Fruit fly (Drosophila melanogaster) whole organism, embryonic: ENCODE data around the gene cmb.

ENCODE experiments used
- Bdp1 ChIP-seq: fragments of 200-800 bp; sonication (Bioruptor generic); optimal IDR thresholded peaks from 3 replicates; lab custom pipeline; 2016; ENCODE audit warnings: missing biosample characterization, missing genetic modification characterization
- Bgb ChIP-seq: fragments of 200-800 bp; sonication (Bioruptor generic); IDR thresholded peaks from 2 replicates; pipeline ENCODE4 v1.3.6; 2022; ENCODE audit warnings: missing biosample characterization, missing genetic modification characterization; ENCODE audit not compliant: partially characterized antibody
- BtbVII ChIP-seq: fragments of 200-800 bp; sonication (Bioruptor generic); optimal IDR thresholded peaks from 3 replicates; lab custom pipeline; 2017; ENCODE audit warnings: missing biosample characterization, mild to moderate bottlenecking, missing genetic modification characterization
- C15 ChIP-seq: fragments of 200-800 bp; sonication (Bioruptor generic); IDR thresholded peaks from 3 replicates; pipeline ENCODE4 v1.3.6; 2022; ENCODE audit warnings: missing biosample characterization, missing genetic modification characterization
- CG10431 ChIP-seq: fragments of 200-800 bp; sonication (Bioruptor generic); optimal IDR thresholded peaks from 3 replicates; lab custom pipeline; 2018; ENCODE audit warnings: missing biosample characterization, mild to moderate bottlenecking, missing genetic modification characterization
- CG11696 ChIP-seq: fragments of 200-800 bp; sonication (Bioruptor generic); IDR thresholded peaks from 2 replicates; pipeline ENCODE4 v1.3.6; 2022; ENCODE audit warnings: missing biosample characterization, missing genetic modification characterization
- CG12769 ChIP-seq: fragments of 200-800 bp; sonication (Bioruptor generic); optimal IDR thresholded peaks from 2 replicates; lab custom pipeline; 2019; ENCODE audit warnings: missing biosample characterization, mild to moderate bottlenecking, missing genetic modification characterization, moderate library complexity
- CG13894 ChIP-seq: fragments of 200-800 bp; sonication (Bioruptor generic); optimal IDR thresholded peaks from 3 replicates; lab custom pipeline; 2018; ENCODE audit warnings: missing biosample characterization, mild to moderate bottlenecking, missing genetic modification characterization, moderate library complexity
- CG2889 ChIP-seq: fragments of 200-800 bp; sonication (Bioruptor generic); IDR thresholded peaks from 3 replicates; pipeline ENCODE4 v1.3.6; 2022; ENCODE audit warnings: missing biosample characterization, missing genetic modification characterization
- CG30403 ChIP-seq: fragments of 200-800 bp; sonication (Bioruptor generic); optimal IDR thresholded peaks from 3 replicates; lab custom pipeline; 2016; ENCODE audit warnings: missing biosample characterization, missing genetic modification characterization
- CG31224 ChIP-seq: fragments of 200-800 bp; sonication (Bioruptor generic); IDR thresholded peaks from 2 replicates; pipeline ENCODE4 v1.3.6; 2022; ENCODE audit warnings: missing biosample characterization, missing genetic modification characterization
- CG34224 ChIP-seq: fragments of 200-800 bp; sonication (Bioruptor generic); IDR thresholded peaks from 3 replicates; pipeline ENCODE4 v1.3.6; 2022; ENCODE audit warnings: missing biosample characterization, missing genetic modification characterization; ENCODE audit not compliant: partially characterized antibody
- CG34376 ChIP-seq: fragments of 200-800 bp; sonication (Bioruptor generic); optimal IDR thresholded peaks from 2 replicates; lab custom pipeline; 2018; ENCODE audit warnings: missing biosample characterization, mild to moderate bottlenecking, missing genetic modification characterization
- CG42726 ChIP-seq: fragments of 200-800 bp; sonication (Bioruptor generic); IDR thresholded peaks from 2 replicates; pipeline ENCODE4 v1.3.6; 2022; ENCODE audit warnings: missing biosample characterization, missing genetic modification characterization; ENCODE audit not compliant: partially characterized antibody
- CG43689 ChIP-seq: fragments of 200-800 bp; sonication (Bioruptor generic); IDR thresholded peaks from 2 replicates; pipeline ENCODE4 v1.3.6; 2022; ENCODE audit warnings: missing biosample characterization, missing genetic modification characterization
- CG5180 ChIP-seq: fragments of 200-800 bp; sonication (Bioruptor generic); optimal IDR thresholded peaks from 3 replicates; lab custom pipeline; 2017; ENCODE audit warnings: missing biosample characterization, missing genetic modification characterization, mild to moderate bottlenecking, moderate library complexity, missing genetic modification reagents
- CG6254 ChIP-seq: fragments of 200-800 bp; sonication (Bioruptor generic); optimal IDR thresholded peaks from 3 replicates; lab custom pipeline; 2017; ENCODE audit warnings: mild to moderate bottlenecking, missing biosample characterization, missing genetic modification reagents, missing genetic modification characterization
- CG6654 ChIP-seq: fragments of 200-800 bp; sonication (Bioruptor generic); optimal IDR thresholded peaks from 2 replicates; lab custom pipeline; 2017; ENCODE audit warnings: missing biosample characterization, mild to moderate bottlenecking, missing genetic modification characterization
- CG6683 ChIP-seq: fragments of 200-800 bp; sonication (Bioruptor generic); optimal IDR thresholded peaks from 2 replicates; lab custom pipeline; 2017; ENCODE audit warnings: missing biosample characterization, mild to moderate bottlenecking, missing genetic modification characterization, missing genetic modification reagents
- CG7963 ChIP-seq: fragments of 200-800 bp; sonication (Bioruptor generic); IDR thresholded peaks from 3 replicates; pipeline ENCODE4 v1.3.6; 2022; ENCODE audit warnings: missing biosample characterization, missing genetic modification characterization; ENCODE audit not compliant: partially characterized antibody
- CTCF ChIP-seq: fragments of 200-800 bp; sonication (Bioruptor generic); optimal IDR thresholded peaks from 2 replicates; lab custom pipeline; 2017; ENCODE audit warnings: missing biosample characterization, mild to moderate bottlenecking, missing genetic modification characterization, moderate library complexity
- CoRest ChIP-seq: fragments of 200-800 bp; sonication (Bioruptor generic); optimal IDR thresholded peaks from 3 replicates; lab custom pipeline; 2018; ENCODE audit warnings: missing biosample characterization, mild to moderate bottlenecking, missing genetic modification characterization, moderate library complexity
- Doc3 ChIP-seq: fragments of 200-800 bp; sonication (Bioruptor generic); IDR thresholded peaks from 3 replicates; pipeline ENCODE4 v1.3.6; 2022; ENCODE audit warnings: missing biosample characterization, missing genetic modification characterization; ENCODE audit not compliant: partially characterized antibody
- Ets65A ChIP-seq: fragments of 200-800 bp; sonication (Bioruptor generic); peaks from one replicate; lab custom pipeline; 2016; ENCODE audit warnings: missing biosample characterization, missing genetic modification characterization
- HLH3B ChIP-seq: fragments of 200-800 bp; sonication (Bioruptor generic); IDR thresholded peaks from 2 replicates; pipeline ENCODE4 v1.3.6; 2022; ENCODE audit warnings: missing biosample characterization, missing genetic modification characterization
- HLH4C ChIP-seq: fragments of 200-800 bp; sonication (Bioruptor generic); IDR thresholded peaks from 3 replicates; pipeline ENCODE4 v1.3.6; 2022; ENCODE audit warnings: missing biosample characterization, missing genetic modification characterization; ENCODE audit not compliant: partially characterized antibody
- Hey ChIP-seq: fragments of 200-800 bp; sonication (Bioruptor generic); optimal IDR thresholded peaks from 3 replicates; lab custom pipeline; 2018; ENCODE audit warnings: missing biosample characterization, mild to moderate bottlenecking, missing genetic modification characterization
- Hr78 ChIP-seq, 2 experiments: fragments of 200-800 bp in 1 of 2; fragments of >200 bp in 1 of 2; sonication (Bioruptor generic) in 1 of 2; optimal IDR thresholded peaks; 2 replicates each; lab custom pipeline; 2017 to 2019; ENCODE audit warnings: missing biosample characterization in 2 of 2, missing genetic modification characterization in 2 of 2, mild to moderate bottlenecking in 1 of 2, moderate library complexity in 1 of 2
- MBD-R2 ChIP-seq: fragments of 200-800 bp; sonication (Bioruptor generic); IDR thresholded peaks from 2 replicates; pipeline ENCODE4 v1.3.6; 2022; ENCODE audit warnings: missing biosample characterization, missing genetic modification characterization
- Med ChIP-seq: fragments of 200-800 bp; sonication (Bioruptor generic); peaks from one replicate; lab custom pipeline; 2016; ENCODE audit warnings: missing biosample characterization, missing genetic modification characterization, mild to moderate bottlenecking, inconsistent platforms, moderate library complexity
- NC2β ChIP-seq: fragments of 200-800 bp; sonication (Bioruptor generic); optimal IDR thresholded peaks from 2 replicates; lab custom pipeline; 2016; ENCODE audit warnings: missing biosample characterization, missing genetic modification characterization
- PHDP ChIP-seq: fragments of 200-800 bp; sonication (Bioruptor generic); optimal IDR thresholded peaks from 3 replicates; lab custom pipeline; 2018; ENCODE audit warnings: missing biosample characterization, mild to moderate bottlenecking, missing genetic modification characterization, moderate library complexity
- Scr ChIP-seq: fragments of 200-800 bp; sonication (Bioruptor generic); IDR thresholded peaks from 2 replicates; pipeline ENCODE4 v1.3.6; 2022; ENCODE audit warnings: missing biosample characterization, missing genetic modification characterization; ENCODE audit not compliant: partially characterized antibody
- Spps ChIP-seq: fragments of 200-800 bp; sonication (Bioruptor generic); optimal IDR thresholded peaks from 2 replicates; lab custom pipeline; 2018; ENCODE audit warnings: missing biosample characterization, mild to moderate bottlenecking, missing genetic modification characterization
- Stat92E ChIP-seq, 3 experiments: fragments of >200 bp in 2 of 3; fragments of 200-800 bp in 1 of 3; sonication (Bioruptor generic) in 1 of 3; optimal IDR thresholded peaks; 2 replicates each; lab custom pipeline; 2017 to 2019; ENCODE audit warnings: missing biosample characterization in 3 of 3, missing genetic modification characterization in 3 of 3, mild to moderate bottlenecking in 1 of 3, moderate library complexity in 1 of 3
- Usf ChIP-seq: fragments of 200-800 bp; sonication (Bioruptor generic); optimal IDR thresholded peaks from 2 replicates; lab custom pipeline; 2017; ENCODE audit warnings: missing genotype, missing biosample characterization, missing genetic modification characterization
- ara ChIP-seq: fragments of 200-800 bp; sonication (Bioruptor generic); IDR thresholded peaks from 2 replicates; pipeline ENCODE4 v1.3.6; 2022; ENCODE audit warnings: missing biosample characterization, missing genetic modification characterization
- ato ChIP-seq: fragments of 200-800 bp; sonication (Bioruptor generic); IDR thresholded peaks from 2 replicates; pipeline ENCODE4 v1.3.6; 2022; ENCODE audit warnings: missing biosample characterization, missing genetic modification characterization; ENCODE audit not compliant: partially characterized antibody
- bbx ChIP-seq: fragments of 200-800 bp; sonication (Bioruptor generic); IDR thresholded peaks from 2 replicates; pipeline ENCODE4 v1.3.6; 2022; ENCODE audit warnings: missing biosample characterization, missing genetic modification characterization; ENCODE audit not compliant: partially characterized antibody
- crol ChIP-seq: fragments of 200-800 bp; sonication (Bioruptor generic); IDR thresholded peaks from 2 replicates; pipeline ENCODE4 v1.3.6; 2022; ENCODE audit warnings: missing biosample characterization, missing genetic modification characterization
- ewg ChIP-seq: fragments of 200-800 bp; sonication (Bioruptor generic); optimal IDR thresholded peaks from 3 replicates; lab custom pipeline; 2017; ENCODE audit warnings: mild to moderate bottlenecking, missing biosample characterization, missing genetic modification reagents, missing genetic modification characterization
- gro ChIP-seq: fragments of 200-800 bp; sonication (Bioruptor generic); optimal IDR thresholded peaks from 2 replicates; lab custom pipeline; 2016; ENCODE audit warnings: missing biosample characterization, missing genetic modification characterization
- h ChIP-seq: fragments of >200 bp; optimal IDR thresholded peaks from 2 replicates; lab custom pipeline; 2017
- mirr ChIP-seq: fragments of 200-800 bp; sonication (Bioruptor generic); optimal IDR thresholded peaks from 3 replicates; lab custom pipeline; 2018; ENCODE audit warnings: missing biosample characterization, mild to moderate bottlenecking, missing genetic modification characterization
- peb ChIP-seq: fragments of 200-800 bp; sonication (Bioruptor generic); IDR thresholded peaks from 2 replicates; pipeline ENCODE4 v1.3.6; 2022; ENCODE audit warnings: missing biosample characterization, missing genetic modification characterization
- sim ChIP-seq: fragments of 200-800 bp; sonication (Bioruptor generic); IDR thresholded peaks from 2 replicates; pipeline ENCODE4 v1.3.6; 2022; ENCODE audit warnings: missing biosample characterization, missing genetic modification characterization
- slou ChIP-seq: fragments of 200-800 bp; sonication (Bioruptor generic); optimal IDR thresholded peaks from 3 replicates; lab custom pipeline; 2016; ENCODE audit warnings: missing biosample characterization, missing genetic modification characterization
- tin ChIP-seq: fragments of 200-800 bp; sonication (Bioruptor generic); optimal IDR thresholded peaks from 3 replicates; lab custom pipeline; 2016; ENCODE audit warnings: missing biosample characterization, missing genetic modification characterization
- tna ChIP-seq: fragments of 200-800 bp; sonication (Bioruptor generic); IDR thresholded peaks from 2 replicates; pipeline ENCODE4 v1.3.6; 2022; ENCODE audit warnings: missing biosample characterization, missing genetic modification characterization; ENCODE audit not compliant: partially characterized antibody
- wek ChIP-seq: fragments of 200-800 bp; sonication (Bioruptor generic); optimal IDR thresholded peaks from 3 replicates; lab custom pipeline; 2018; ENCODE audit warnings: missing biosample characterization, mild to moderate bottlenecking, missing genetic modification characterization, moderate library complexity

Gene cmb

dm6 chr3L:13432791-13433190 lies 9.6 kb upstream of the cmb start (continued):
- TF ChIP-seq CoRest (no peak), Doc3 (GFP tag; lab: Robert Waterston, UW) (0 out of 3 replicates have a peak, but pooled peaks have one; percentile 11), tna (peak; percentile 72), CG42726 (GFP tag; lab: Robert Waterston, UW) (peak; percentile 66), CG6654 (GFP tag; lab: Kevin White, UChicago) (no peak), bbx (peak; percentile 70; the same call in 1 of the 2 replicates), peb (no peak), Bdp1 (GFP tag; lab: Kevin White, UChicago) (peak; percentile 98), CG30403 (GFP tag; lab: Kevin White, UChicago) (no peak), PHDP (tag; lab: Kevin White, UChicago) (no peak), Ets65A (GFP tag; lab: Kevin White, UChicago) (no peak), CG34376 (no peak), CG43689 (GFP tag; lab: Robert Waterston, UW) (no peak), crol (GFP tag; lab: Robert Waterston, UW) (no peak), HLH3B (no peak), C15 (GFP tag; lab: Robert Waterston, UW) (no peak), CG7963 (peak; percentile 39; the same call in 2 of the 3 replicates), slou (no peak), Usf (GFP tag; lab: Kevin White, UChicago) (no peak), CTCF (no peak), NC2β (no peak), CG11696 (GFP tag; lab: Robert Waterston, UW) (no peak), HLH4C (GFP tag; lab: Robert Waterston, UW) (peak; percentile 47), ewg (GFP tag; lab: Kevin White, UChicago) (no peak), sim (GFP tag; lab: Robert Waterston, UW) (no peak), BtbVII (no peak), CG6254 (GFP tag; lab: Kevin White, UChicago) (no peak), Bgb (GFP tag; lab: Robert Waterston, UW) (peak; percentile 75), CG34224 (GFP tag; lab: Robert Waterston, UW) (peak; percentile 46; the same call in 2 of the 3 replicates), CG12769 (peak; percentile 64), Hey (no peak), wek (GFP tag; lab: Kevin White, UChicago) (peak; percentile 42), Stat92E (GFP tag; optimal IDR thresholded peaks at IDR 0.05; lab: Kevin White, UChicago) (peak in 1 of 3 experiments; percentile 38), Med (GFP tag; lab: Kevin White, UChicago) (peak; percentile 14), CG13894 (peak; percentile 52), CG6683 (no peak), Scr (GFP tag; lab: Robert Waterston, UW) (0 out of 2 replicates have a peak, but pooled peaks have one; percentile 9), gro (GFP tag; lab: Kevin White, UChicago) (no peak), tin (GFP tag; lab: Kevin White, UChicago) (no peak), CG31224 (GFP tag; lab: Robert Waterston, UW) (no peak), mirr (GFP tag; lab: Kevin White, UChicago) (peak; percentile 42), Hr78 (GFP tag; optimal IDR thresholded peaks at IDR 0.05; lab: Kevin White, UChicago) (peak in 1 of 2 experiments; percentile 45), CG2889 (GFP tag; lab: Robert Waterston, UW) (no peak), Spps (tag; lab: Kevin White, UChicago) (no peak), ato (peak; percentile 53), h (lab: Kevin White, UChicago) (no peak), ara (GFP tag; lab: Robert Waterston, UW) (no peak), CG10431 (GFP tag; lab: Kevin White, UChicago) (no peak), MBD-R2 (GFP tag; lab: Robert Waterston, UW) (no peak), CG5180 (GFP tag; lab: Kevin White, UChicago) (no peak)
